Fruit fly (Drosophila melanogaster) whole organism, embryonic: ENCODE results near the gene CG5921.

Experiments used
- CG2712 ChIP-seq: fragments of 200-800 bp; optimal IDR thresholded peaks from 3 replicates; lab custom pipeline; 2019; ENCODE audit warnings: missing biosample characterization, mild to moderate bottlenecking, missing genetic modification characterization, moderate library complexity
- CG4404 ChIP-seq: fragments of 200-800 bp; sonication (Bioruptor generic); IDR thresholded peaks from 2 replicates; pipeline ENCODE4 v1.3.6; 2022; ENCODE audit warnings: missing biosample characterization, missing genetic modification characterization

DNA sequence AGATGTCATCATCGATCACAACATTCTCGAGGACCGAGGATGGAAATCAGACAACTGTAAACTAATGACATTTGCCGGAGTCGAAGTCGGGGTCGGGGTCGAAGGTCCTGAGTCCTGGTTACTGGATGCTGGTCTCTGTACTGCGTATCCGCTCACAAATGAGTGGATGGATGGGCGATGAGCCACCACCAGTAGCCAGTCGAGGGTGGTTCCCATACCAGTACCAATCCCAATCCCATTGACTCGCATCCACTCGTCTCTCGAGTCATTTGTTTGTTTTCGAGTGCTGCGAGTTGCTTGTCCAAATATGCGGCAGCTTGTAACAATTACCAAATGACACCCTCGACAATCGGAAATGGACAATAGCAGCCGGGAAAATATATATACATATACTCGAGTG lies 17.8 kb upstream of the CG5921 start:
- no peak for TF ChIP-seq CG2712 (tag; lab: Kevin White, UChicago)
- no peak for TF ChIP-seq CG4404 (GFP tag; lab: Robert Waterston, UW)
